Worm (Caenorhabditis elegans): ENCODE measurements around the gene cest-16.

The cest-16 gene

ce11 chrX:6251947-6252617 lies 47.7 kb upstream of the cest-16 start (continued):
- peak; percentile 64 for TF ChIP-seq elt-2 (tag; optimal IDR thresholded peaks at IDR 0.05)
- TF ChIP-seq nhr-11 (tag; optimal IDR thresholded peaks at IDR 0.05) = no peak
- TF ChIP-seq efl-1 (optimal IDR thresholded peaks at IDR 0.05) = peak; percentile 21 to 23
- no peak for TF ChIP-seq efl-1 (GFP tag; optimal IDR thresholded peaks at IDR 0.05 in 1 of 2)
- TF ChIP-seq pax-3 (tag; optimal IDR thresholded peaks at IDR 0.05) = no peak
- peak; percentile 38 for TF ChIP-seq unc-86 (tag; optimal IDR thresholded peaks at IDR 0.05)
- TF ChIP-seq unc-130 (tag; optimal IDR thresholded peaks at IDR 0.05) = peak; percentile 14
- no peak for TF ChIP-seq isw-1 (GFP tag; IDR thresholded peaks at IDR 0.05)
- TF ChIP-seq ztf-11 (tag; optimal IDR thresholded peaks at IDR 0.05) = peak in 1 of 2 experiments; percentile 43
- peak; percentile 22 for TF ChIP-seq fos-1 (tag; optimal IDR thresholded peaks at IDR 0.05)
- no peak for TF ChIP-seq egl-13 (tag; optimal IDR thresholded peaks at IDR 0.05)
- TF ChIP-seq tbx-2 (tag; optimal IDR thresholded peaks at IDR 0.05) = peak; percentile 28
- peak; percentile 46 for TF ChIP-seq lin-14 (GFP tag; optimal IDR thresholded peaks at IDR 0.05)
- no peak for TF ChIP-seq zip-4 (GFP tag; optimal IDR thresholded peaks at IDR 0.05)
- TF ChIP-seq nhr-20 (tag; optimal IDR thresholded peaks at IDR 0.05) = peak; percentile 33
- peak; percentile 65 for TF ChIP-seq irx-1 (tag; optimal IDR thresholded peaks at IDR 0.05)
- no peak for TF ChIP-seq C16A3.4 (tag; optimal IDR thresholded peaks at IDR 0.05)
- TF ChIP-seq nhr-71 (tag; optimal IDR thresholded peaks at IDR 0.05) = peak; percentile 76
- TF ChIP-seq mab-9 (GFP tag; IDR thresholded peaks at IDR 0.05) = peak; percentile 29; the same call in 1 of the 2 replicates
- TF ChIP-seq mep-1 (tag; optimal IDR thresholded peaks at IDR 0.05) = no peak
- TF ChIP-seq ceh-63 (GFP tag; optimal IDR thresholded peaks at IDR 0.05) = no peak
- no peak for TF ChIP-seq blmp-1 (tag; optimal IDR thresholded peaks at IDR 0.05)
- peak; percentile 66 for TF ChIP-seq dsc-1 (tag; optimal IDR thresholded peaks at IDR 0.05)
- TF ChIP-seq nhr-28 (tag; optimal IDR thresholded peaks at IDR 0.05) = no peak
- no peak for TF ChIP-seq ces-1 (GFP tag; optimal IDR thresholded peaks at IDR 0.05)
- no peak for TF ChIP-seq unc-30 (tag; optimal IDR thresholded peaks at IDR 0.05)
- TF ChIP-seq nhr-76 (tag; optimal IDR thresholded peaks at IDR 0.05) = no peak
- TF ChIP-seq egl-27 (tag; optimal IDR thresholded peaks at IDR 0.05) = no peak
- no peak for TF ChIP-seq vab-15 (tag; optimal IDR thresholded peaks at IDR 0.05)
- TF ChIP-seq elt-3 (tag; optimal IDR thresholded peaks at IDR 0.05) = peak in 1 of 6 experiments; percentile 16
- TF ChIP-seq lin-15B (tag; optimal IDR thresholded peaks at IDR 0.05) = no peak
- TF ChIP-seq lin-39 (tag; optimal IDR thresholded peaks at IDR 0.05) = no peak
- no peak for TF ChIP-seq nhr-237 (tag; optimal IDR thresholded peaks at IDR 0.05)
- no peak for TF ChIP-seq C34B4.2 (tag; optimal IDR thresholded peaks at IDR 0.05)
- TF ChIP-seq unc-98 (GFP tag; IDR thresholded peaks at IDR 0.05) = no peak
- no peak for TF ChIP-seq unc-62 (GFP tag; optimal IDR thresholded peaks at IDR 0.05)
- no peak for TF ChIP-seq alr-1 (tag; optimal IDR thresholded peaks at IDR 0.05; ENCODE audit: borderline replicate concordance)

- no peak for TF ChIP-seq hlh-4 (tag; optimal IDR thresholded peaks at IDR 0.05)
- peak; percentile 9 for TF ChIP-seq rnt-1 (tag; optimal IDR thresholded peaks at IDR 0.05)
- no peak for TF ChIP-seq pax-3 (tag; optimal IDR thresholded peaks at IDR 0.05)
- no peak for TF ChIP-seq sox-4 (tag; optimal IDR thresholded peaks at IDR 0.05)
- TF ChIP-seq nhr-12 (tag; optimal IDR thresholded peaks at IDR 0.05) = no peak
- TF ChIP-seq F16B12.6 (tag; optimal IDR thresholded peaks at IDR 0.05) = no peak
- TF ChIP-seq C16A3.4 (tag; optimal IDR thresholded peaks at IDR 0.05) = no peak
- no peak for TF ChIP-seq sptf-1 (tag; optimal IDR thresholded peaks at IDR 0.05)
- TF ChIP-seq nhr-71 (tag; optimal IDR thresholded peaks at IDR 0.05) = no peak
- no peak for TF ChIP-seq ceh-82 (tag; optimal IDR thresholded peaks at IDR 0.05)
- TF ChIP-seq nhr-20 (tag; optimal IDR thresholded peaks at IDR 0.05) = peak; percentile 11
- no peak for TF ChIP-seq grh-1 (GFP tag; IDR thresholded peaks at IDR 0.05)
- TF ChIP-seq fkh-4 (tag; optimal IDR thresholded peaks at IDR 0.05; ENCODE audit: borderline replicate concordance) = no peak
- TF ChIP-seq mab-9 (GFP tag; IDR thresholded peaks at IDR 0.05) = no peak
- no peak for TF ChIP-seq nhr-19 (GFP tag; conservative IDR thresholded peaks at IDR 0.05)
- TF ChIP-seq egl-27 (tag; optimal IDR thresholded peaks at IDR 0.05) = no peak
- TF ChIP-seq unc-62 (GFP tag; optimal IDR thresholded peaks at IDR 0.05) = no peak
- TF ChIP-seq elt-2 (tag; optimal IDR thresholded peaks at IDR 0.05) = no peak
- TF ChIP-seq snpc-4 (tag; optimal IDR thresholded peaks at IDR 0.05) = no peak
- no peak for TF ChIP-seq xbp-1 (tag; optimal IDR thresholded peaks at IDR 0.05)
- TF ChIP-seq swsn-7 (tag; optimal IDR thresholded peaks at IDR 0.05) = peak; percentile 3
- TF ChIP-seq ztf-4 (tag; optimal IDR thresholded peaks at IDR 0.05) = no peak
- no peak for TF ChIP-seq tlp-1 (tag; optimal IDR thresholded peaks at IDR 0.05)
- TF ChIP-seq pqm-1 (tag; optimal IDR thresholded peaks at IDR 0.05) = no peak
These were observed 47.0 kb upstream of the cest-16 start for ce11 chrX:6252752-6253151.
